Fruit fly (Drosophila melanogaster) whole organism, pupa: ENCODE data around the gene Noa36.

Experiments used
- CG32121 ChIP-seq: fragments of 200-800 bp; sonication (Bioruptor generic); IDR thresholded peaks from 2 replicates; pipeline ENCODE4 v1.3.6; 2022; ENCODE audit warnings: missing biosample characterization, missing genetic modification characterization
- CG8159 ChIP-seq: fragments of 200-800 bp; sonication (Bioruptor generic); optimal IDR thresholded peaks from 3 replicates; lab custom pipeline; 2018; ENCODE audit warnings: missing biosample characterization, mild to moderate bottlenecking, missing genetic modification characterization, moderate library complexity
- CG9948 ChIP-seq: fragments of 200-800 bp; sonication (Bioruptor generic); optimal IDR thresholded peaks from 2 replicates; lab custom pipeline; 2018; ENCODE audit warnings: missing biosample characterization, mild to moderate bottlenecking, missing genetic modification characterization, moderate library complexity
- Pif1A ChIP-seq: fragments of 200-800 bp; sonication (Bioruptor generic); optimal IDR thresholded peaks from 3 replicates; lab custom pipeline; 2016; ENCODE audit warnings: missing biosample characterization, missing genetic modification characterization
- Snoo ChIP-seq: fragments of 200-800 bp; sonication (Bioruptor generic); optimal IDR thresholded peaks from 3 replicates; lab custom pipeline; 2017; ENCODE audit warnings: missing biosample characterization, mild to moderate bottlenecking, missing genetic modification characterization, inconsistent platforms
- fd96Ca ChIP-seq: fragments of 200-800 bp; sonication (Bioruptor generic); IDR thresholded peaks from 3 replicates; pipeline ENCODE4 v1.3.6; 2022; ENCODE audit warnings: missing biosample characterization, missing genetic modification characterization
- rn ChIP-seq: fragments of 200-800 bp; sonication (Bioruptor generic); IDR thresholded peaks from 2 replicates; pipeline ENCODE4 v1.3.6; 2022; ENCODE audit warnings: missing biosample characterization, missing genetic modification characterization

DNA sequence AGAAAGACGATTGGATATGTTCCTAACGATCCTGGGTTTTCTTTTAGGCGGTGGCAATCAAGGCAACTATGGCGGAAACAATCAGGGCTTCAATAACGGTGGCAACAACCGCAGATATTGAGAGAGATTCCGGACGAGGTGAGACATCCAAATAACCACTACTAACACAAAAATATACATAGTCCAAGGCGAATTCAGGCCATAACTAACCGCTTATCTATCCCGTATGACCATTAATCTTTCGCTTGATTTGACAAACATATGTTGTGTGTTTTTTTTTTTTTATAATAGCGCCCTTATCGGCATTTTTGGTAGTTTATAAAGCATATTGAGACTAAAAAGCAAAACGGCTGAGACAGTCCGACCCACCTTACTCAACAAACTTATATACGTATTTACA, 4.5 kb upstream of the Noa36 start:
- TF ChIP-seq CG8159 (no peak), Snoo (no peak), Pif1A (no peak), CG32121 (GFP tag; lab: Robert Waterston, UW) (no peak), fd96Ca (no peak), rn (GFP tag; lab: Robert Waterston, UW) (no peak), CG9948 (tag; lab: Kevin White, UChicago) (no peak)
